Worm (Caenorhabditis elegans) whole organism, young adult: Measurements from ENCODE around the gene ugt-19.

ENCODE experiments used
- B0019.2 ChIP-seq: fragments of 200-800 bp; sonication (Bioruptor generic); conservative IDR thresholded peaks from 2 replicates; pipeline ENCODE4 v1.3.6; 2022; ENCODE audit warnings: missing genetic modification reagents, missing genetic modification characterization, missing compliant biosample characterization
- F10E7.11 ChIP-seq: sonication (generic microtip); optimal IDR thresholded peaks from 2 replicates; lab custom pipeline; 2017; ENCODE audit warnings: mild to moderate bottlenecking, missing genetic modification characterization, moderate library complexity, missing compliant biosample characterization
- F22D6.2 ChIP-seq: sonication (generic microtip); optimal IDR thresholded peaks from 2 replicates; lab custom pipeline; 2016; ENCODE audit warnings: mild to moderate bottlenecking, missing genetic modification characterization, missing compliant biosample characterization
- F39B2.1 ChIP-seq: fragments of 200-800 bp; sonication (Bioruptor generic); IDR thresholded peaks from 2 replicates; pipeline ENCODE4 v1.3.6; 2022; ENCODE audit warnings: missing genetic modification reagents, missing genetic modification characterization, missing compliant biosample characterization
- F55B11.4 ChIP-seq: sonication (generic microtip); optimal IDR thresholded peaks from 2 replicates; lab custom pipeline; 2016; ENCODE audit warnings: missing compliant biosample characterization, missing genetic modification characterization, borderline replicate concordance; ENCODE audit not compliant: insufficient read depth
- F57A8.1 ChIP-seq: fragments of 200-800 bp; sonication (Bioruptor generic); optimal IDR thresholded peaks from 2 replicates; lab custom pipeline; 2018; ENCODE audit warnings: mild to moderate bottlenecking, missing genetic modification characterization, moderate library complexity, missing compliant biosample characterization
- F57C9.4 ChIP-seq: sonication (generic microtip); optimal IDR thresholded peaks from 2 replicates; lab custom pipeline; 2017; ENCODE audit warnings: mild to moderate bottlenecking, missing genetic modification characterization, missing compliant biosample characterization
- K11D2.4 ChIP-seq: fragments of 200-800 bp; sonication (Bioruptor generic); IDR thresholded peaks from 2 replicates; pipeline ENCODE4 v1.3.6; 2022; ENCODE audit warnings: missing genetic modification reagents, missing genetic modification characterization, missing compliant biosample characterization
- K12H6.12 ChIP-seq: fragments of 200-800 bp; sonication (Bioruptor generic); optimal IDR thresholded peaks from 2 replicates; lab custom pipeline; 2018; ENCODE audit warnings: mild to moderate bottlenecking, missing genetic modification characterization, missing compliant biosample characterization
- Y56A3A.18 ChIP-seq: fragments of 200-800 bp; sonication (Bioruptor generic); IDR thresholded peaks from 2 replicates; pipeline ENCODE4 v1.3.6; 2022; ENCODE audit warnings: missing genetic modification reagents, missing genetic modification characterization, missing compliant biosample characterization
- Y95B8A.8 ChIP-seq: fragments of 200-800 bp; sonication (Bioruptor generic); IDR thresholded peaks from 2 replicates; pipeline ENCODE4 v1.3.6; 2022; ENCODE audit warnings: missing genetic modification reagents, missing genetic modification characterization, missing compliant biosample characterization
- atf-7 ChIP-seq: sonication (generic microtip); optimal IDR thresholded peaks from 2 replicates; lab custom pipeline; 2017; ENCODE audit warnings: mild to moderate bottlenecking, missing genetic modification characterization, missing compliant biosample characterization
- athp-1 ChIP-seq: sonication (generic microtip); optimal IDR thresholded peaks from 2 replicates; lab custom pipeline; 2017; ENCODE audit warnings: mild to moderate bottlenecking, missing genetic modification characterization, missing compliant biosample characterization
- ceh-91 ChIP-seq: fragments of 200-800 bp; sonication (Bioruptor generic); IDR thresholded peaks from 2 replicates; pipeline ENCODE4 v1.3.6; 2022; ENCODE audit warnings: missing genetic modification reagents, missing genetic modification characterization, missing compliant biosample characterization
- egrh-3 ChIP-seq: fragments of 200-800 bp; sonication (Bioruptor generic); IDR thresholded peaks from 2 replicates; pipeline ENCODE4 v1.3.6; 2022; ENCODE audit warnings: missing genetic modification reagents, missing genetic modification characterization, missing compliant biosample characterization
- ets-4 ChIP-seq: fragments of 200-800 bp; sonication (Bioruptor generic); optimal IDR thresholded peaks from 2 replicates; lab custom pipeline; 2018; ENCODE audit warnings: mild to moderate bottlenecking, missing genetic modification characterization, missing compliant biosample characterization
- gei-17 ChIP-seq: fragments of 200-800 bp; sonication (Bioruptor generic); optimal IDR thresholded peaks from 2 replicates; lab custom pipeline; 2018; ENCODE audit warnings: mild to moderate bottlenecking, missing genetic modification characterization, missing compliant biosample characterization
- him-1 ChIP-seq: sonication (generic microtip); optimal IDR thresholded peaks from 2 replicates; lab custom pipeline; 2016; ENCODE audit warnings: missing genotype, missing genetic modification reagents, missing genetic modification characterization, missing compliant biosample characterization
- lag-1 ChIP-seq: fragments of 200-800 bp; sonication (Bioruptor generic); IDR thresholded peaks from 2 replicates; pipeline ENCODE4 v1.3.6; 2022; ENCODE audit warnings: missing genetic modification reagents, missing genetic modification characterization, missing compliant biosample characterization
- lir-1 ChIP-seq: fragments of 200-800 bp; sonication (Bioruptor generic); conservative IDR thresholded peaks from 2 replicates; pipeline ENCODE4 v1.3.6; 2022; ENCODE audit warnings: missing genetic modification reagents, missing genetic modification characterization, missing compliant biosample characterization
- lsl-1 ChIP-seq: fragments of 200-800 bp; sonication (Bioruptor generic); optimal IDR thresholded peaks from 2 replicates; lab custom pipeline; 2018; ENCODE audit warnings: mild to moderate bottlenecking, missing genetic modification characterization, moderate library complexity, missing compliant biosample characterization
- madf-3 ChIP-seq: fragments of 200-800 bp; sonication (Bioruptor generic); IDR thresholded peaks from 2 replicates; pipeline ENCODE4 v1.3.6; 2022; ENCODE audit warnings: missing genetic modification reagents, missing genetic modification characterization, missing compliant biosample characterization
- madf-6 ChIP-seq: fragments of 200-800 bp; sonication (Bioruptor generic); IDR thresholded peaks from 2 replicates; pipeline ENCODE4 v1.3.6; 2022; ENCODE audit warnings: missing genetic modification reagents, missing genetic modification characterization, missing compliant biosample characterization
- mcd-1 ChIP-seq: fragments of 200-800 bp; sonication (Bioruptor generic); IDR thresholded peaks from 2 replicates; pipeline ENCODE4 v1.3.6; 2022; ENCODE audit warnings: missing genetic modification reagents, missing genetic modification characterization, missing compliant biosample characterization
- mel-28 ChIP-seq: sonication (generic microtip); optimal IDR thresholded peaks from 2 replicates; lab custom pipeline; 2016; ENCODE audit warnings: borderline replicate concordance, mild to moderate bottlenecking, missing genetic modification characterization, missing compliant biosample characterization
- nfya-2 ChIP-seq: fragments of 200-800 bp; sonication (Bioruptor generic); IDR thresholded peaks from 2 replicates; pipeline ENCODE4 v1.3.6; 2022; ENCODE audit warnings: missing genetic modification reagents, missing genetic modification characterization, missing compliant biosample characterization
- nfyb-1 ChIP-seq: fragments of 200-800 bp; sonication (Bioruptor generic); IDR thresholded peaks from 2 replicates; pipeline ENCODE4 v1.3.6; 2022; ENCODE audit warnings: missing genetic modification reagents, missing genetic modification characterization, missing compliant biosample characterization
- nhr-80 ChIP-seq: sonication (generic microtip); optimal IDR thresholded peaks from 2 replicates; lab custom pipeline; 2016; ENCODE audit warnings: missing genetic modification characterization, missing compliant biosample characterization
- nhr-90 ChIP-seq: sonication (generic microtip); optimal IDR thresholded peaks from 2 replicates; lab custom pipeline; 2016; ENCODE audit warnings: missing genotype, mild to moderate bottlenecking, missing genetic modification characterization, missing compliant biosample characterization
- rcor-1 ChIP-seq: fragments of 200-800 bp; sonication (Bioruptor generic); IDR thresholded peaks from 2 replicates; pipeline ENCODE4 v1.3.6; 2022; ENCODE audit warnings: missing genetic modification reagents, missing genetic modification characterization, missing compliant biosample characterization
- rpc-1 ChIP-seq, 2 experiments: fragments of 150-350 bp in 1 of 2; sonication (generic microtip) in 1 of 2; optimal IDR thresholded peaks; 2 replicates each; lab custom pipeline; 2014 to 2018; ENCODE audit warnings: missing biosample characterization in 1 of 2, missing genetic modification characterization in 1 of 2, missing genetic modification reagents in 1 of 2, missing genotype in 1 of 2
- snpc-1.1 ChIP-seq: sonication (generic microtip); optimal IDR thresholded peaks from 2 replicates; lab custom pipeline; 2017; ENCODE audit warnings: missing genetic modification characterization, mild to moderate bottlenecking, missing compliant biosample characterization, antibody characterized with exemption, moderate library complexity, missing genotype, missing genetic modification reagents; ENCODE audit not compliant: insufficient read depth
- snpc-3.4 ChIP-seq: sonication (generic microtip); optimal IDR thresholded peaks from 2 replicates; lab custom pipeline; 2017; ENCODE audit warnings: missing genetic modification characterization, mild to moderate bottlenecking, missing compliant biosample characterization, antibody characterized with exemption, moderate library complexity, missing genotype, missing genetic modification reagents
- tlf-1 ChIP-seq: fragments of 200-800 bp; sonication (Bioruptor generic); optimal IDR thresholded peaks from 2 replicates; lab custom pipeline; 2018; ENCODE audit warnings: mild to moderate bottlenecking, missing genetic modification characterization, missing compliant biosample characterization
- unc-62 ChIP-seq: fragments of 150-350 bp; optimal IDR thresholded peaks from 2 replicates; lab custom pipeline; 2014; ENCODE audit warnings: missing biosample characterization, missing genetic modification reagents, missing genetic modification characterization
- ztf-18 ChIP-seq: sonication (generic microtip); optimal IDR thresholded peaks from 2 replicates; lab custom pipeline; 2016; ENCODE audit warnings: missing genotype, mild to moderate bottlenecking, missing genetic modification characterization, missing compliant biosample characterization
- ztf-22 ChIP-seq: fragments of 200-800 bp; sonication (Bioruptor generic); optimal IDR thresholded peaks from 2 replicates; lab custom pipeline; 2018; ENCODE audit warnings: mild to moderate bottlenecking, missing genetic modification characterization, moderate library complexity, missing compliant biosample characterization
- ztf-26 ChIP-seq: sonication (generic microtip); optimal IDR thresholded peaks from 2 replicates; lab custom pipeline; 2017; ENCODE audit warnings: missing genetic modification characterization, missing compliant biosample characterization

The ugt-19 gene

ce11 chrIV:6083550-6084041 is 3.8 kb upstream of the ugt-19 start, which contains the start of gene ugt-20 (continued):
- TF ChIP-seq Y95B8A.8 (GFP tag; lab: Robert Waterston, UW) (no peak), F22D6.2 (tag; lab: Kevin White, UChicago) (no peak), ceh-91 (GFP tag; lab: Robert Waterston, UW) (no peak), F39B2.1 (no peak), atf-7 (tag; lab: Kevin White, UChicago) (peak; percentile 26), unc-62 (GFP tag; lab: Kevin White, UChicago) (no peak), nhr-90 (tag; lab: Kevin White, UChicago) (peak; percentile 13), him-1 (tag; lab: Kevin White, UChicago) (no peak), mcd-1 (no peak), rcor-1 (no peak), mel-28 (tag; lab: Kevin White, UChicago) (no peak), snpc-3.4 (tag; lab: Kevin White, UChicago) (no peak), athp-1 (tag; lab: Kevin White, UChicago) (no peak), F55B11.4 (no peak), madf-3 (GFP tag; lab: Robert Waterston, UW) (no peak), B0019.2 (GFP tag; lab: Robert Waterston, UW) (no peak), lsl-1 (no peak), rpc-1 (optimal IDR thresholded peaks at IDR 0.05; lab: Kevin White, UChicago) (no peak), rpc-1 (tag; optimal IDR thresholded peaks at IDR 0.05; lab: Kevin White, UChicago) (no peak), K12H6.12 (tag; lab: Kevin White, UChicago) (no peak), F57C9.4 (no peak), gei-17 (GFP tag; lab: Kevin White, UChicago) (no peak), madf-6 (GFP tag; lab: Robert Waterston, UW) (no peak), ztf-22 (GFP tag; lab: Kevin White, UChicago) (no peak), ztf-26 (tag; lab: Kevin White, UChicago) (no peak), lir-1 (GFP tag; lab: Robert Waterston, UW) (no peak), nhr-80 (tag; lab: Kevin White, UChicago) (peak; percentile 92), snpc-1.1 (no peak), tlf-1 (GFP tag; lab: Kevin White, UChicago) (no peak), egrh-3 (GFP tag; lab: Robert Waterston, UW) (no peak), F10E7.11 (tag; lab: Kevin White, UChicago) (no peak), lag-1 (GFP tag; lab: Robert Waterston, UW) (no peak)

ce11 chrIV:6076128-6076527 is 3.6 kb downstream of the ugt-19 start, which contains the start of gene cpg-20:
Gene cpg-20, minus strand, starts transcription at chrIV:6076228.
- TF ChIP-seq F57A8.1 (GFP tag; lab: Kevin White, UChicago) (no peak), ets-4 (GFP tag; lab: Kevin White, UChicago) (no peak), madf-3 (GFP tag; lab: Robert Waterston, UW) (no peak)

ce11 chrIV:6071026-6071425 is 8.7 kb downstream of the ugt-19 start:
- TF ChIP-seq Y56A3A.18 (no peak), nfya-2 (GFP tag; lab: Robert Waterston, UW) (no peak), nfyb-1 (GFP tag; lab: Robert Waterston, UW) (0 out of 2 replicates have a peak, but pooled peaks have one; percentile 29), K11D2.4 (GFP tag; lab: Robert Waterston, UW) (no peak), nhr-80 (tag; lab: Kevin White, UChicago) (no peak), ztf-18 (tag; lab: Kevin White, UChicago) (no peak)
- TF ChIP-seq, all 124 proteins: peak for 1
